Fruit fly (Drosophila melanogaster) Kc167 (cell line): ENCODE data around the gene Invadolysin.

Source experiments
- Myc ChIP-seq: fragments of >200 bp; optimal IDR thresholded peaks from 2 replicates; lab custom pipeline; 2017; ENCODE audit warnings: missing external identifiers
- Sin3A ChIP-seq: fragments of >200 bp; optimal IDR thresholded peaks from 2 replicates; lab custom pipeline; 2018; ENCODE audit warnings: missing external identifiers
- h ChIP-seq: fragments of >200 bp; optimal IDR thresholded peaks from 3 replicates; lab custom pipeline; 2018; ENCODE audit warnings: missing external identifiers
- psq ChIP-seq: fragments of >200 bp; optimal IDR thresholded peaks from 2 replicates; lab custom pipeline; 2017; ENCODE audit warnings: missing external identifiers
- ttk ChIP-seq: sonication (Bioruptor generic); optimal IDR thresholded peaks from 2 replicates; lab custom pipeline; 2017; ENCODE audit warnings: missing external identifiers

dm6 chr3R:10109938-10110337, 34.5 kb upstream of the Invadolysin start, which contains the start of gene Fmr1:
- peak; percentile 68 for TF ChIP-seq psq (lab: Kevin White, UChicago)
- TF ChIP-seq Myc (lab: Kevin White, UChicago), result no peak
- TF ChIP-seq Sin3A (lab: Kevin White, UChicago), result no peak
- TF ChIP-seq ttk (lab: Kevin White, UChicago), result no peak
- no peak for TF ChIP-seq h
